Worm (Caenorhabditis elegans): ENCODE measurements around the gene srg-11.

Gene srg-11

DNA sequence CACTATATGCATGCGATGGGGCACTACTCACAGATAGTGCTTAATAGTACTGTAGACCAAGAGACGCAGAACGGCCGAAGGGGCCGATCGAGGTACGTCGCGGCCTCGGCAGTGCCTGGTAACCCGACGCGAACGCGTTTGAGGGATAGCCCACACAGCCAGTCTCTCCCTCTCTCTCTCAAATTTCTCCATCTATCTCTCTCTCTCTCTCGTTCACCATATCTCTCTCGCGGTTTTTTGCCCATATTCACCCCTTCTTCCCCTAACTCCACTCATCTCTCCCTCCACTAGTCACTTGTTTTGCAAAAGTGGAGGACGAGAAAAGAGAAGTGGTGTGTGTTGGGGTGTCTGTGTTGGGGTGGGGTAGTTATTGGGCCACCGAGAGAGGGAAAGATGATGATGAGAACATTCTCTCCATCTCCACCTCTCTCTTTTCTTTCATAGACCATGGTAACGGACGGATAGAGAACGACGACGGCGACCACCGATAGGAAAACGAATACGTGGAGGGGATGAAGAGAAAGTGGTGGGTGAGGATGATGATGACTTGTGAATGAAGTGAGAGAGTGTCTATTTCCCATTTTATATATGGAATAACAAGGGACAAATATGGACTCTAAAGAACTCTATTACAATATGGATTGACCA is 12.9 kb upstream of the srg-11 start:
- TF ChIP-seq ztf-11 (tag; optimal IDR thresholded peaks at IDR 0.05): peak in 1 of 2 experiments; percentile 25
- TF ChIP-seq hlh-17 (GFP tag; optimal IDR thresholded peaks at IDR 0.05; ENCODE audit: borderline replicate concordance): no peak
- peak; percentile 33; the same call in 1 of the 2 replicates for TF ChIP-seq nhr-19 (GFP tag; conservative IDR thresholded peaks at IDR 0.05)
- TF ChIP-seq lin-39 (tag; optimal IDR thresholded peaks at IDR 0.05): no peak
- TF ChIP-seq dpl-1 (GFP tag; optimal IDR thresholded peaks at IDR 0.05): peak in 2 of 3 experiments; percentile 3 to 24
- peak; percentile 89 for TF ChIP-seq nhr-85 (tag)
- no peak for TF ChIP-seq elt-3 (tag; optimal IDR thresholded peaks at IDR 0.05)
- no peak for TF ChIP-seq nhr-237 (tag; optimal IDR thresholded peaks at IDR 0.05)
- peak; percentile 18 for TF ChIP-seq tbx-2 (tag; optimal IDR thresholded peaks at IDR 0.05)
- TF ChIP-seq jun-1 (tag; optimal IDR thresholded peaks at IDR 0.05): no peak
- TF ChIP-seq nhr-90 (tag; optimal IDR thresholded peaks at IDR 0.05; ENCODE audit: poor library complexity): peak; percentile 34
- TF ChIP-seq grh-1 (GFP tag; IDR thresholded peaks at IDR 0.05): no peak
- no peak for TF ChIP-seq nhr-84 (tag; optimal IDR thresholded peaks at IDR 0.05)
- no peak for TF ChIP-seq unc-30 (tag; optimal IDR thresholded peaks at IDR 0.05)
- no peak for TF ChIP-seq C04F5.9 (tag; optimal IDR thresholded peaks at IDR 0.05)
- no peak for TF ChIP-seq zag-1 (tag; optimal IDR thresholded peaks at IDR 0.05)
- TF ChIP-seq elt-2 (tag; optimal IDR thresholded peaks at IDR 0.05): no peak
- no peak for TF ChIP-seq ets-5 (GFP tag; IDR thresholded peaks at IDR 0.05)
- TF ChIP-seq sox-4 (tag; optimal IDR thresholded peaks at IDR 0.05): no peak
- no peak for TF ChIP-seq nhr-76 (tag; optimal IDR thresholded peaks at IDR 0.05)
- peak; percentile 31 for TF ChIP-seq snpc-4 (tag; optimal IDR thresholded peaks at IDR 0.05)
- no peak for TF ChIP-seq sptf-1 (tag; optimal IDR thresholded peaks at IDR 0.05)
- no peak for TF ChIP-seq unc-62 (GFP tag; optimal IDR thresholded peaks at IDR 0.05)
- TF ChIP-seq mab-9 (GFP tag; IDR thresholded peaks at IDR 0.05): no peak
- no peak for TF ChIP-seq nhr-28 (tag; optimal IDR thresholded peaks at IDR 0.05)
- TF ChIP-seq lir-3 (tag; optimal IDR thresholded peaks at IDR 0.05; ENCODE audit: poor library complexity): no peak
- peak; percentile 66 for TF ChIP-seq mep-1 (tag; optimal IDR thresholded peaks at IDR 0.05)
- peak; percentile 51 for TF ChIP-seq nhr-20 (tag; optimal IDR thresholded peaks at IDR 0.05)
- no peak for TF ChIP-seq aha-1 (tag; optimal IDR thresholded peaks at IDR 0.05)
- TF ChIP-seq zip-4 (GFP tag; optimal IDR thresholded peaks at IDR 0.05): no peak
- peak; percentile 94 for TF ChIP-seq lin-14 (GFP tag; optimal IDR thresholded peaks at IDR 0.05)
- TF ChIP-seq lin-15B (tag; optimal IDR thresholded peaks at IDR 0.05): no peak
- TF ChIP-seq F16B12.6 (tag; optimal IDR thresholded peaks at IDR 0.05): peak; percentile 8
- no peak for TF ChIP-seq sup-37 (GFP tag; optimal IDR thresholded peaks at IDR 0.05)
- no peak for TF ChIP-seq ama-1 (optimal IDR thresholded peaks at IDR 0.05)
- TF ChIP-seq unc-130 (tag; optimal IDR thresholded peaks at IDR 0.05): no peak
- TF ChIP-seq blmp-1 (tag; optimal IDR thresholded peaks at IDR 0.05): peak; percentile 87
- peak; percentile 46 for TF ChIP-seq swsn-7 (tag; optimal IDR thresholded peaks at IDR 0.05)
- TF ChIP-seq nhr-71 (tag; optimal IDR thresholded peaks at IDR 0.05): peak; percentile 61
- TF ChIP-seq snu-23 (GFP tag; optimal IDR thresholded peaks at IDR 0.05): peak; percentile 61
- no peak for TF ChIP-seq irx-1 (tag; optimal IDR thresholded peaks at IDR 0.05)
- TF ChIP-seq rnt-1 (tag; optimal IDR thresholded peaks at IDR 0.05): peak; percentile 29
- TF ChIP-seq xbp-1 (tag; optimal IDR thresholded peaks at IDR 0.05): peak; percentile 39
- TF ChIP-seq lin-35 (GFP tag; optimal IDR thresholded peaks at IDR 0.05): peak; percentile 25 to 50
- TF ChIP-seq efl-1 (optimal IDR thresholded peaks at IDR 0.05): peak; percentile 36 to 37
- TF ChIP-seq efl-1 (GFP tag; optimal IDR thresholded peaks at IDR 0.05 in 1 of 2): peak; percentile 21 to 95
- no peak for TF ChIP-seq dsc-1 (tag; optimal IDR thresholded peaks at IDR 0.05)
- TF ChIP-seq Y116A8C.19 (tag; optimal IDR thresholded peaks at IDR 0.05; ENCODE audit: borderline replicate concordance): no peak
- TF ChIP-seq efl-3 (GFP tag; optimal IDR thresholded peaks at IDR 0.05): no peak
- no peak for TF ChIP-seq fos-1 (tag; optimal IDR thresholded peaks at IDR 0.05)
- no peak for TF ChIP-seq hlh-4 (tag; optimal IDR thresholded peaks at IDR 0.05)
- TF ChIP-seq tlp-1 (tag; optimal IDR thresholded peaks at IDR 0.05): no peak
- no peak for TF ChIP-seq isw-1 (GFP tag; IDR thresholded peaks at IDR 0.05)
